Worm (Caenorhabditis elegans) whole organism, L1 larva: ENCODE measurements around the gene F02E11.4.

Experiments used
- dpl-1 ChIP-seq, 3 experiments: fragments of 150-350 bp in 2 of 3; sonication (generic microtip) in 1 of 3; optimal IDR thresholded peaks; 2 replicates each; lab custom pipeline; 2014 to 2017; ENCODE audit warnings: missing biosample characterization in 3 of 3, missing genetic modification characterization in 3 of 3, missing genetic modification reagents in 3 of 3
- elt-2 ChIP-seq: sonication (generic microtip); optimal IDR thresholded peaks from 2 replicates; lab custom pipeline; 2016; ENCODE audit warnings: missing genetic modification characterization, mild to moderate bottlenecking, inconsistent platforms, missing compliant biosample characterization, missing genetic modification reagents
- fkh-10 ChIP-seq: sonication (generic microtip); optimal IDR thresholded peaks from 2 replicates; lab custom pipeline; 2017; ENCODE audit warnings: missing biosample characterization, missing genetic modification reagents, missing genetic modification characterization
- jun-1 ChIP-seq: fragments of 150-350 bp; optimal IDR thresholded peaks from 2 replicates; lab custom pipeline; 2014; ENCODE audit warnings: missing biosample characterization, missing genetic modification reagents, missing genetic modification characterization
- lir-3 ChIP-seq: sonication (generic microtip); optimal IDR thresholded peaks from 2 replicates; lab custom pipeline; 2016; ENCODE audit warnings: mild to moderate bottlenecking, missing genetic modification characterization, moderate library complexity, missing compliant biosample characterization; ENCODE audit not compliant: poor library complexity
- nhr-77 ChIP-seq: fragments of 150-350 bp; optimal IDR thresholded peaks from 2 replicates; lab custom pipeline; 2014; ENCODE audit warnings: missing biosample characterization, missing genetic modification characterization

- TF ChIP-seq fkh-10 (GFP tag; lab: Kevin White, UChicago), result no peak
- no peak for TF ChIP-seq dpl-1 (GFP tag; optimal IDR thresholded peaks at IDR 0.05; lab: Kevin White, UChicago)
- no peak for TF ChIP-seq nhr-77 (tag; lab: Kevin White, UChicago)
- no peak for TF ChIP-seq elt-2
- no peak for TF ChIP-seq lir-3 (tag; lab: Kevin White, UChicago)
- no peak for TF ChIP-seq jun-1 (tag; lab: Kevin White, UChicago)
Observed at ce11 chrII:3299457-3299856, 21.9 kb upstream of the F02E11.4 start, which contains the start of gene btb-22.
